Worm (Caenorhabditis elegans): ENCODE measurements around the gene srg-4.

The srg-4 gene

DNA sequence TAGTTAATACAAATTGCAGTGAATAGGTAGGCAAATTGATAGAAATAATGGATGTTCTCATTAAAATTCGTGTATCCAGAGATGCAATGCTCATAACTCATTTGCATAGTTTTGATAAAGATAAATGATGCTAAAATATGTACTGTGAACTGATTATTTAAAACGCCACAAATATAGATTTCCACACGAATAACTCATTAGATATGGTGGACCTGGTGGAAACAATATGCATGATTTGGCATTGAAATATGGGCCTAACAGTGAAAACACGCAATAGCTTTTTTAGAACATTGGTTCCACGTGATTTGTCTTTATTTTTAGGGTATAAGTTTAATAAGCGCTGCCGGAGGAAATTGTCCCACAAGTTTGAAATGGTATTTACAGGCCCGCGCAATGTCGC, 8.4 kb upstream of the srg-4 start, which contains the start of gene srg-3:
Gene srg-3 (minus strand): TSS at position 101 of the 400 bp plus-strand sequence.
- TF ChIP-seq hlh-6 (tag; optimal IDR thresholded peaks at IDR 0.05), result no peak
- TF ChIP-seq nhr-232 (tag; optimal IDR thresholded peaks at IDR 0.05), result no peak
- TF ChIP-seq pha-2 (tag; optimal IDR thresholded peaks at IDR 0.05), result no peak
- no peak for TF ChIP-seq Y22D7AL.16 (tag; optimal IDR thresholded peaks at IDR 0.05)
- TF ChIP-seq fkh-10 (GFP tag; optimal IDR thresholded peaks at IDR 0.05), result no peak
- no peak for TF ChIP-seq unc-42 (tag; optimal IDR thresholded peaks at IDR 0.05)
- TF ChIP-seq dmd-4 (tag; optimal IDR thresholded peaks at IDR 0.05; ENCODE audit: borderline replicate concordance), result no peak
- no peak for TF ChIP-seq ceh-48 (tag; optimal IDR thresholded peaks at IDR 0.05)
- no peak for TF ChIP-seq ceh-19 (GFP tag; optimal IDR thresholded peaks at IDR 0.05)
- TF ChIP-seq ets-4 (tag; optimal IDR thresholded peaks at IDR 0.05), result no peak
- TF ChIP-seq nhr-11 (tag; optimal IDR thresholded peaks at IDR 0.05), result no peak
- TF ChIP-seq odd-2 (tag; optimal IDR thresholded peaks at IDR 0.05), result no peak
- no peak for TF ChIP-seq T23F11.4 (GFP tag; optimal IDR thresholded peaks at IDR 0.05)

DNA sequence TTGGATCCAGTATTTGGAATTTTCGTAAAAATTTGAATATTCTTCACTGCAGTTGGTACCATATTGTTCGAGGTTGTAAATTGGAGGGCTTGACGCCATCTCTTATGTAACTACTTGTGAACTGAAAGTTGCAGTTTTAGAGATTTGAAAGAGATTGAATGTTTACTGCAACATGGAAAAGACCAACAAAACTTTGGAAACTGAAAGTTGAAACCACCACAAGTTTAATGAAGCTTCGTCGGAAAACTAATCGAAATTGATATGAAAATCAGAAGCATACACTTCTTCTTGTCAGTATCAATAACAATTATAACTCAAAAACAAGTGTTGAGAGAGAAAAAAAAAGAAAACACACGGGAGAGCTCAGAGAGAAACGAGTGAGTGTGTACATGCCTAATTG, 6.2 kb upstream of the srg-4 start, which contains the start of gene srg-7:
Gene srg-7 (minus strand): TSS at position 101 of the 400 bp plus-strand sequence.
- TF ChIP-seq hlh-30 (tag; optimal IDR thresholded peaks at IDR 0.05; ENCODE audit: insufficient read depth) (no peak), unc-55 (GFP tag; optimal IDR thresholded peaks at IDR 0.05) (no peak), che-1 (tag; optimal IDR thresholded peaks at IDR 0.05) (no peak), fkh-6 (tag; optimal IDR thresholded peaks at IDR 0.05) (no peak), ahr-1 (tag; optimal IDR thresholded peaks at IDR 0.05) (no peak), tbx-2 (tag; optimal IDR thresholded peaks at IDR 0.05) (no peak), ref-2 (tag; optimal IDR thresholded peaks at IDR 0.05) (no peak), ztf-16 (tag; optimal IDR thresholded peaks at IDR 0.05) (no peak), pat-9 (tag; optimal IDR thresholded peaks at IDR 0.05) (no peak), ceh-34 (tag; optimal IDR thresholded peaks at IDR 0.05) (no peak), ceh-18 (tag; optimal IDR thresholded peaks at IDR 0.05) (no peak), sdc-2 (tag; optimal IDR thresholded peaks at IDR 0.05) (no peak), ceh-45 (GFP tag; IDR thresholded peaks at IDR 0.05) (no peak), elt-4 (tag; optimal IDR thresholded peaks at IDR 0.05) (no peak), madf-2 (tag; optimal IDR thresholded peaks at IDR 0.05) (no peak), pax-1 (tag; optimal IDR thresholded peaks at IDR 0.05) (no peak), hlh-6 (tag; optimal IDR thresholded peaks at IDR 0.05) (no peak)

DNA sequence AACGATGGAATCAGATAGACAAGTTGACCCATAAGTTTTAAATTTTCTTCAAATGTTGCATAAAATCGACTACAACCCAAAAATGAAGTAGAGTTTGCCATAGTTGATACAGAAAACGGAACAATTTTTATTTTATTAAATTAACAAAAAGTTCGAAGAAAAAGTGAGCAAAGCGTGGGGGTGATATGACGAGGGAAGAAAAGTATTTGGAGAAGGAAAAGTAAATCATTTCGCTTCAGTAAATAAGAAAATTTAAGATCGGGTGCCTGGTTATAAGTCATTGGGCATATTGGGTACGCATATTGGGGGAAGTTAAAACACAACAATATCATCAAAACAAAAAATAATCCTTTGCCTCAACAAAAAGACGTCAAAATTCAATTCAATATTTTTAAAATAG, 4.0 kb upstream of the srg-4 start, which contains the start of gene srg-6:
Gene srg-6 (minus strand): TSS at position 101 of the 400 bp plus-strand sequence.
- TF ChIP-seq ceh-22 (tag; optimal IDR thresholded peaks at IDR 0.05) (no peak), dve-1 (tag; optimal IDR thresholded peaks at IDR 0.05) (no peak), ceh-34 (tag; optimal IDR thresholded peaks at IDR 0.05) (no peak), zip-5 (tag; optimal IDR thresholded peaks at IDR 0.05) (no peak), ceh-2 (tag; optimal IDR thresholded peaks at IDR 0.05) (no peak), ceh-48 (tag; optimal IDR thresholded peaks at IDR 0.05) (no peak), madf-2 (tag; optimal IDR thresholded peaks at IDR 0.05) (no peak), hlh-30 (tag; optimal IDR thresholded peaks at IDR 0.05; ENCODE audit: insufficient read depth) (no peak), dmd-4 (tag; optimal IDR thresholded peaks at IDR 0.05; ENCODE audit: borderline replicate concordance) (no peak)

DNA sequence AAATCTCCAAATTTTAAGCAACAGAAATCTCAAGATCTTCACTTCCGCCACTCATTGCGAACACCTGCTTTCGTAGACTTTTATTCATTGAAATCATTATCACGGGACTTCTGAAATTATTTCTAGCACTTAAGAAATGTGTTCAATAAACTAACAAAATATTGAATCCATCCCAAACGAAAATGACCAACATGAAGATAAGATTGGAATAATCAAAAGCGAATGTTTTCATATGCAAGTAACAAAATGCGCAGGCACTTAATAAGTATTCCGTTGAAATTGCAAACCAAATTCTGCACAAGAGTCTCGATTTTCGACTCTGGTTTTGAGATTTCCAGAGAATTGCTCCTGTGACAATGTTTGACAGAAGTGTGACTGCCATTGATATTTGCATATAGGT, 2.6 kb upstream of the srg-4 start, which contains the start of gene srg-5:
Gene srg-5 (minus strand): TSS at position 101 of the 400 bp plus-strand sequence.
- TF ChIP-seq madf-2 (tag; optimal IDR thresholded peaks at IDR 0.05) (no peak), ahr-1 (tag; optimal IDR thresholded peaks at IDR 0.05) (no peak), unc-55 (GFP tag; optimal IDR thresholded peaks at IDR 0.05) (no peak), gmeb-2 (tag; optimal IDR thresholded peaks at IDR 0.05) (no peak), lin-11 (tag; optimal IDR thresholded peaks at IDR 0.05) (no peak), hlh-8 (tag; optimal IDR thresholded peaks at IDR 0.05) (no peak), hlh-30 (tag; optimal IDR thresholded peaks at IDR 0.05; ENCODE audit: insufficient read depth) (no peak), pat-9 (tag; optimal IDR thresholded peaks at IDR 0.05) (no peak), K09A11.1 (tag; optimal IDR thresholded peaks at IDR 0.05; ENCODE audit: insufficient read depth) (no peak), ceh-31 (tag; optimal IDR thresholded peaks at IDR 0.05) (no peak)

Measured in whole organism, late embryonic.